Worm (Caenorhabditis elegans) whole organism, early embryonic: ENCODE data around the gene C16C8.9.

ENCODE experiments used
- F13C5.2 ChIP-seq: sonication (generic microtip); optimal IDR thresholded peaks from 2 replicates; lab custom pipeline; 2017; ENCODE audit warnings: mild to moderate bottlenecking, missing genetic modification characterization, inconsistent platforms, missing compliant biosample characterization
- ama-1 ChIP-seq: fragments of 150-350 bp; optimal IDR thresholded peaks from 2 replicates; lab custom pipeline; 2014
- flt-1 ChIP-seq: fragments of 200-800 bp; sonication (Bioruptor generic); IDR thresholded peaks from 2 replicates; pipeline ENCODE4 v1.3.6; 2022; ENCODE audit warnings: missing genetic modification characterization, missing compliant biosample characterization
- hmg-4 ChIP-seq: fragments of 200-800 bp; sonication (Bioruptor generic); optimal IDR thresholded peaks from 2 replicates; lab custom pipeline; 2018; ENCODE audit warnings: mild to moderate bottlenecking, missing genetic modification characterization, missing compliant biosample characterization

C16C8.9 gene

ce11 chrII:3414383-3414910 lies 48.5 kb downstream of the C16C8.9 start, which contains the start of the genes F18A12.7 and F18A12.2:
Gene F18A12.7, minus strand, starts transcription at chrII:3414483.
Gene F18A12.2, plus strand, starts transcription at chrII:3414860.
- TF ChIP-seq F13C5.2 (tag; lab: Kevin White, UChicago) (no peak), hmg-4 (GFP tag; lab: Kevin White, UChicago) (no peak), ama-1 (lab: Kevin White, UChicago) (no peak), flt-1 (GFP tag; lab: Robert Waterston, UW) (no peak)
